Worm (Caenorhabditis elegans) whole organism, L4 larva: ENCODE measurements around the gene tin-9.1.

Experiments
- F37D6.2 ChIP-seq: sonication (generic microtip); optimal IDR thresholded peaks from 2 replicates; lab custom pipeline; 2016; ENCODE audit warnings: mild to moderate bottlenecking, missing genetic modification characterization, missing compliant biosample characterization
- T20F7.1 ChIP-seq: fragments of 200-800 bp; sonication (Bioruptor generic); optimal IDR thresholded peaks from 2 replicates; lab custom pipeline; 2018; ENCODE audit warnings: mild to moderate bottlenecking, missing genetic modification characterization, missing compliant biosample characterization
- T26A8.4 ChIP-seq: fragments of 200-800 bp; sonication (Bioruptor generic); IDR thresholded peaks from 2 replicates; pipeline ENCODE4 v1.3.6; 2022; ENCODE audit warnings: missing genetic modification characterization, missing compliant biosample characterization
- aha-1 ChIP-seq: fragments of 150-350 bp; peaks from one replicate; lab custom pipeline; 2014; ENCODE audit warnings: missing biosample characterization, missing genetic modification characterization
- ceh-32 ChIP-seq: sonication (generic microtip); optimal IDR thresholded peaks from 2 replicates; lab custom pipeline; 2016; ENCODE audit warnings: mild to moderate bottlenecking, missing genetic modification characterization, missing compliant biosample characterization; ENCODE audit not compliant: poor library complexity
- ctbp-1 ChIP-seq: fragments of 200-800 bp; sonication (Bioruptor generic); IDR thresholded peaks from 2 replicates; pipeline ENCODE4 v1.3.6; 2022; ENCODE audit warnings: missing genetic modification reagents, missing genetic modification characterization, missing compliant biosample characterization
- daf-16 ChIP-seq, 3 experiments: sonication (generic microtip); optimal IDR thresholded peaks; 2 replicates each; lab custom pipeline; 2016 to 2017; ENCODE audit warnings: missing genetic modification characterization in 3 of 3, missing genetic modification reagents in 3 of 3, mild to moderate bottlenecking in 2 of 3, missing compliant biosample characterization in 2 of 3, missing biosample characterization in 1 of 3, moderate library complexity in 1 of 3
- dmd-6 ChIP-seq: fragments of 200-800 bp; sonication (Bioruptor generic); IDR thresholded peaks from 2 replicates; pipeline ENCODE4 v1.3.6; 2022; ENCODE audit warnings: missing genetic modification reagents, missing genetic modification characterization, missing compliant biosample characterization
- dpl-1 ChIP-seq: fragments of 150-350 bp; optimal IDR thresholded peaks from 2 replicates; lab custom pipeline; 2014; ENCODE audit warnings: missing biosample characterization, missing genetic modification reagents, missing genetic modification characterization
- dve-1 ChIP-seq: sonication (generic microtip); optimal IDR thresholded peaks from 2 replicates; lab custom pipeline; 2017; ENCODE audit warnings: antibody characterized with exemption, mild to moderate bottlenecking, missing genetic modification characterization, missing compliant biosample characterization; ENCODE audit not compliant: insufficient read depth
- egl-27 ChIP-seq: sonication (generic microtip); optimal IDR thresholded peaks from 3 replicates; lab custom pipeline; 2017; ENCODE audit warnings: missing biosample characterization, missing genetic modification reagents, missing genetic modification characterization
- hlh-11 ChIP-seq: fragments of 200-800 bp; sonication (Bioruptor generic); optimal IDR thresholded peaks from 2 replicates; lab custom pipeline; 2018; ENCODE audit warnings: mild to moderate bottlenecking, missing genetic modification characterization, missing compliant biosample characterization
- hlh-30 ChIP-seq: sonication (generic microtip); optimal IDR thresholded peaks from 2 replicates; lab custom pipeline; 2017; ENCODE audit warnings: antibody characterized with exemption, mild to moderate bottlenecking, missing genetic modification characterization, missing compliant biosample characterization; ENCODE audit not compliant: insufficient read depth
- hmg-1.1 ChIP-seq: fragments of 200-800 bp; sonication (Bioruptor generic); IDR thresholded peaks from 2 replicates; pipeline ENCODE4 v1.3.6; 2022; ENCODE audit warnings: missing genetic modification reagents, missing genetic modification characterization, missing compliant biosample characterization
- lin-13 ChIP-seq: fragments of 150-350 bp; optimal IDR thresholded peaks from 2 replicates; lab custom pipeline; 2014; ENCODE audit warnings: missing biosample characterization, missing genetic modification reagents, missing genetic modification characterization
- lin-15B ChIP-seq: fragments of 150-350 bp; sonication (generic microtip); optimal IDR thresholded peaks from 3 replicates; lab custom pipeline; 2014; ENCODE audit warnings: missing biosample characterization, missing genetic modification characterization
- lin-38 ChIP-seq: fragments of 200-800 bp; sonication (Bioruptor generic); IDR thresholded peaks from 2 replicates; pipeline ENCODE4 v1.3.6; 2022; ENCODE audit warnings: missing genetic modification reagents, missing genetic modification characterization, missing compliant biosample characterization
- lir-3 ChIP-seq: sonication (generic microtip); optimal IDR thresholded peaks from 2 replicates; lab custom pipeline; 2016; ENCODE audit warnings: mild to moderate bottlenecking, missing genetic modification characterization, missing compliant biosample characterization
- lsy-2 ChIP-seq, 2 experiments: fragments of 150-350 bp in 1 of 2; sonication (generic microtip) in 1 of 2; optimal IDR thresholded peaks; 2 replicates each; lab custom pipeline; 2014 to 2017; ENCODE audit warnings: missing biosample characterization in 2 of 2, missing genetic modification characterization in 2 of 2
- madf-5 ChIP-seq, 2 experiments: fragments of 200-800 bp; sonication (Bioruptor generic); IDR thresholded peaks; 2 replicates each; pipeline ENCODE4 v1.3.6; 2022; ENCODE audit warnings: missing compliant biosample characterization in 2 of 2, missing genetic modification characterization in 2 of 2
- mdt-29 ChIP-seq: fragments of 200-800 bp; sonication (Bioruptor generic); IDR thresholded peaks from 2 replicates; pipeline ENCODE4 v1.3.6; 2022; ENCODE audit warnings: missing genetic modification reagents, missing genetic modification characterization, missing compliant biosample characterization
- mep-1 ChIP-seq: fragments of 150-350 bp; sonication (generic microtip); optimal IDR thresholded peaks from 3 replicates; lab custom pipeline; 2014; ENCODE audit warnings: missing biosample characterization, missing genetic modification characterization
- mes-2 ChIP-seq: sonication (generic microtip); optimal IDR thresholded peaks from 2 replicates; lab custom pipeline; 2016; ENCODE audit warnings: missing genotype, mild to moderate bottlenecking, missing genetic modification characterization, missing compliant biosample characterization; ENCODE audit not compliant: poor library complexity, severe bottlenecking
- mxl-2 ChIP-seq: fragments of 200-800 bp; sonication (Bioruptor generic); conservative IDR thresholded peaks from 2 replicates; pipeline ENCODE4 v1.3.6; 2022; ENCODE audit warnings: missing genetic modification reagents, missing genetic modification characterization, missing compliant biosample characterization
- nhr-102 ChIP-seq: sonication (generic microtip); optimal IDR thresholded peaks from 2 replicates; lab custom pipeline; 2016; ENCODE audit warnings: mild to moderate bottlenecking, missing genetic modification characterization, moderate library complexity, missing compliant biosample characterization
- nhr-11 ChIP-seq: fragments of 150-350 bp; optimal IDR thresholded peaks from 2 replicates; lab custom pipeline; 2014; ENCODE audit warnings: missing biosample characterization, missing genetic modification characterization
- nhr-111 ChIP-seq: fragments of 200-800 bp; sonication (Bioruptor generic); optimal IDR thresholded peaks from 2 replicates; lab custom pipeline; 2018; ENCODE audit warnings: mild to moderate bottlenecking, missing genetic modification characterization, missing compliant biosample characterization
- nhr-25 ChIP-seq: sonication (generic microtip); optimal IDR thresholded peaks from 2 replicates; lab custom pipeline; 2017; ENCODE audit warnings: missing genetic modification characterization, mild to moderate bottlenecking, missing compliant biosample characterization, antibody characterized with exemption, moderate library complexity, borderline replicate concordance; ENCODE audit not compliant: insufficient read depth
- nhr-28 ChIP-seq: fragments of 150-350 bp; optimal IDR thresholded peaks from 2 replicates; lab custom pipeline; 2014; ENCODE audit warnings: missing biosample characterization, missing genetic modification characterization
- nhr-41 ChIP-seq: fragments of 200-800 bp; sonication (Bioruptor generic); IDR thresholded peaks from 2 replicates; pipeline ENCODE4 v1.3.6; 2022; ENCODE audit warnings: missing genetic modification reagents, missing genetic modification characterization, missing compliant biosample characterization
- nhr-48 ChIP-seq: sonication (generic microtip); optimal IDR thresholded peaks from 2 replicates; lab custom pipeline; 2016; ENCODE audit warnings: mild to moderate bottlenecking, missing genetic modification characterization, missing compliant biosample characterization
- nhr-6 ChIP-seq: fragments of 150-350 bp; optimal IDR thresholded peaks from 2 replicates; lab custom pipeline; 2014; ENCODE audit warnings: missing biosample characterization, missing genetic modification characterization
- nhr-77 ChIP-seq: fragments of 150-350 bp; optimal IDR thresholded peaks from 2 replicates; lab custom pipeline; 2014; ENCODE audit warnings: missing biosample characterization, missing genetic modification characterization
- pha-4 ChIP-seq, 2 experiments: fragments of 150-350 bp in 1 of 2; fragments of 200-800 bp in 1 of 2; sonication (Bioruptor generic) in 1 of 2; IDR thresholded peaks in 1 of 2; optimal IDR thresholded peaks in 1 of 2; 2 replicates each; pipeline versions ENCODE4 v1.3.6 to Lab custom; 2014 to 2022; ENCODE audit warnings: missing genetic modification characterization in 2 of 2, missing genetic modification reagents in 2 of 2, missing biosample characterization in 1 of 2, missing compliant biosample characterization in 1 of 2
- php-3 ChIP-seq: fragments of 200-800 bp; sonication (Bioruptor generic); IDR thresholded peaks from 2 replicates; pipeline ENCODE4 v1.3.6; 2022; ENCODE audit warnings: missing genetic modification reagents, missing genetic modification characterization, missing compliant biosample characterization
- rbr-2 ChIP-seq: sonication (generic microtip); optimal IDR thresholded peaks from 2 replicates; lab custom pipeline; 2016; ENCODE audit warnings: missing genotype, missing genetic modification characterization, missing compliant biosample characterization
- saeg-2 ChIP-seq: fragments of 200-800 bp; sonication (Bioruptor generic); IDR thresholded peaks from 2 replicates; pipeline ENCODE4 v1.3.6; 2022; ENCODE audit warnings: missing genetic modification reagents, missing genetic modification characterization, missing compliant biosample characterization
- sdz-12 ChIP-seq: fragments of 200-800 bp; sonication (Bioruptor generic); optimal IDR thresholded peaks from 2 replicates; lab custom pipeline; 2018; ENCODE audit warnings: mild to moderate bottlenecking, missing genetic modification characterization, missing compliant biosample characterization
- set-16 ChIP-seq: fragments of 200-800 bp; sonication (Bioruptor generic); IDR thresholded peaks from 2 replicates; pipeline ENCODE4 v1.3.6; 2022; ENCODE audit warnings: missing genetic modification reagents, missing genetic modification characterization, missing compliant biosample characterization
- skn-1 ChIP-seq: fragments of 150-350 bp; optimal IDR thresholded peaks from 2 replicates; lab custom pipeline; 2014; ENCODE audit warnings: missing biosample characterization, missing genetic modification characterization
- snpc-1.2 ChIP-seq: fragments of 200-800 bp; sonication (Bioruptor generic); IDR thresholded peaks from 2 replicates; pipeline ENCODE4 v1.3.6; 2022; ENCODE audit warnings: missing genetic modification reagents, missing genetic modification characterization, missing compliant biosample characterization
- snpc-4 ChIP-seq: fragments of 150-350 bp; optimal IDR thresholded peaks from 2 replicates; lab custom pipeline; 2014; ENCODE audit warnings: missing biosample characterization, missing genetic modification characterization
- spr-1 ChIP-seq: sonication (generic microtip); optimal IDR thresholded peaks from 2 replicates; lab custom pipeline; 2016; ENCODE audit warnings: mild to moderate bottlenecking, missing genetic modification characterization, missing compliant biosample characterization
- spr-3 ChIP-seq: fragments of 200-800 bp; sonication (Bioruptor generic); optimal IDR thresholded peaks from 2 replicates; lab custom pipeline; 2018; ENCODE audit warnings: mild to moderate bottlenecking, missing genetic modification characterization, missing compliant biosample characterization
- zfp-3 ChIP-seq: fragments of 200-800 bp; sonication (Bioruptor generic); conservative IDR thresholded peaks from 2 replicates; pipeline ENCODE4 v1.3.6; 2022; ENCODE audit warnings: missing genetic modification reagents, missing genetic modification characterization, missing compliant biosample characterization
- zip-2 ChIP-seq: fragments of 150-350 bp; optimal IDR thresholded peaks from 2 replicates; lab custom pipeline; 2014; ENCODE audit warnings: missing biosample characterization, missing genetic modification characterization
- ztf-11 ChIP-seq: fragments of 150-350 bp; optimal IDR thresholded peaks from 2 replicates; lab custom pipeline; 2014; ENCODE audit warnings: missing biosample characterization, missing genetic modification characterization
- ztf-7 ChIP-seq: fragments of 150-350 bp; optimal IDR thresholded peaks from 2 replicates; lab custom pipeline; 2014; ENCODE audit warnings: missing biosample characterization, missing genetic modification characterization

tin-9.1 gene

ce11 chrIV:7044552-7045139 lies at the start of gene tin-9.1:
tin-9.1 (minus strand) TSS chrIV:7044602.
- no peak for TF ChIP-seq saeg-2
- peak; percentile 28 for TF ChIP-seq nhr-48 (tag; lab: Kevin White, UChicago)
- TF ChIP-seq zip-2, result no peak
- TF ChIP-seq nhr-111 (GFP tag; lab: Kevin White, UChicago), result no peak
- TF ChIP-seq hmg-1.1, result no peak; the same call in 1 of the 2 replicates
- TF ChIP-seq ztf-11 (tag; lab: Kevin White, UChicago), result no peak
- peak; percentile 37 for TF ChIP-seq nhr-28 (tag; lab: Kevin White, UChicago)
- TF ChIP-seq daf-16 (GFP tag; optimal IDR thresholded peaks at IDR 0.05; lab: Kevin White, UChicago), result no peak
- TF ChIP-seq daf-16 (tag; optimal IDR thresholded peaks at IDR 0.05; lab: Kevin White, UChicago), result peak; percentile 53
- peak; percentile 28; the same call in 1 of the 2 replicates for TF ChIP-seq T26A8.4 (GFP tag; lab: Robert Waterston, UW)
- peak; percentile 74 for TF ChIP-seq dve-1 (tag; lab: Kevin White, UChicago)
- TF ChIP-seq spr-1 (tag; lab: Kevin White, UChicago), result peak; percentile 12
- peak; percentile 72 for TF ChIP-seq lin-38 (GFP tag; lab: Robert Waterston, UW)
- no peak for TF ChIP-seq snpc-4
- TF ChIP-seq nhr-77, result no peak
- no peak for TF ChIP-seq nhr-25 (tag; lab: Kevin White, UChicago)
- TF ChIP-seq madf-5 (GFP tag; IDR thresholded peaks at IDR 0.05; lab: Robert Waterston, UW), result no peak
- peak; percentile 55 for TF ChIP-seq mep-1
- peak; percentile 21 for TF ChIP-seq F37D6.2
- peak; percentile 56 for TF ChIP-seq hlh-11 (tag; lab: Kevin White, UChicago)
- TF ChIP-seq skn-1 (tag; lab: Kevin White, UChicago), result no peak
- TF ChIP-seq lsy-2 (tag; optimal IDR thresholded peaks at IDR 0.05; lab: Kevin White, UChicago), result peak in 1 of 2 experiments; percentile 92
- no peak for TF ChIP-seq nhr-41 (GFP tag; lab: Robert Waterston, UW)
- TF ChIP-seq sdz-12 (GFP tag; lab: Kevin White, UChicago), result no peak
- peak; percentile 55 for TF ChIP-seq T20F7.1 (GFP tag; lab: Kevin White, UChicago)
- TF ChIP-seq aha-1 (tag; lab: Kevin White, UChicago), result peak; percentile 35
- no peak for TF ChIP-seq mdt-29 (GFP tag; lab: Robert Waterston, UW)
- TF ChIP-seq rbr-2 (tag; lab: Kevin White, UChicago), result peak; percentile 52
- TF ChIP-seq lin-13 (GFP tag; lab: Kevin White, UChicago), result peak; percentile 48
- TF ChIP-seq lir-3 (tag; lab: Kevin White, UChicago), result no peak
- TF ChIP-seq ceh-32 (tag; lab: Kevin White, UChicago), result no peak
- peak; percentile 75 for TF ChIP-seq dpl-1 (GFP tag; lab: Kevin White, UChicago)
- no peak for TF ChIP-seq zfp-3 (GFP tag; lab: Robert Waterston, UW)
- no peak for TF ChIP-seq mxl-2 (GFP tag; lab: Robert Waterston, UW)
- peak; percentile 53 for TF ChIP-seq nhr-6 (tag; lab: Kevin White, UChicago)
- TF ChIP-seq ztf-7 (tag; lab: Kevin White, UChicago), result peak; percentile 49
- no peak for TF ChIP-seq nhr-11 (tag; lab: Kevin White, UChicago)
- TF ChIP-seq mes-2 (tag; lab: Kevin White, UChicago), result peak; percentile 88
- peak; percentile 53; the same call in 1 of the 2 replicates for TF ChIP-seq snpc-1.2 (GFP tag; lab: Robert Waterston, UW)
- no peak for TF ChIP-seq ctbp-1 (GFP tag; lab: Robert Waterston, UW)
- TF ChIP-seq set-16, result no peak
- no peak for TF ChIP-seq egl-27
- no peak for TF ChIP-seq php-3
- TF ChIP-seq hlh-30 (tag; lab: Kevin White, UChicago), result peak; percentile 66
- no peak for TF ChIP-seq lin-15B
- peak; percentile 58 for TF ChIP-seq dmd-6 (GFP tag; lab: Robert Waterston, UW)
- no peak for TF ChIP-seq pha-4 (GFP tag; IDR thresholded peaks at IDR 0.05; lab: Robert Waterston, UW)
- TF ChIP-seq pha-4 (tag; optimal IDR thresholded peaks at IDR 0.05; lab: Kevin White, UChicago), result peak; percentile 7
- TF ChIP-seq nhr-102 (tag; lab: Kevin White, UChicago), result peak; percentile 18
- TF ChIP-seq spr-3, result no peak
